Worm (Caenorhabditis elegans) whole organism, L1 larva: ENCODE data around the gene mvk-1.

ENCODE experiments used
- C04F5.9 ChIP-seq: sonication (generic microtip); optimal IDR thresholded peaks from 2 replicates; lab custom pipeline; 2016; ENCODE audit warnings: missing genetic modification characterization, missing compliant biosample characterization
- C16A3.4 ChIP-seq: fragments of 150-350 bp; optimal IDR thresholded peaks from 2 replicates; lab custom pipeline; 2014; ENCODE audit warnings: missing biosample characterization, missing genetic modification characterization
- aha-1 ChIP-seq: fragments of 150-350 bp; optimal IDR thresholded peaks from 2 replicates; lab custom pipeline; 2014; ENCODE audit warnings: missing biosample characterization, missing genetic modification characterization
- ama-1 ChIP-seq: fragments of 150-350 bp; optimal IDR thresholded peaks from 2 replicates; lab custom pipeline; 2014
- ceh-88 ChIP-seq: fragments of 200-800 bp; sonication (Bioruptor generic); IDR thresholded peaks from 2 replicates; pipeline ENCODE4 v1.3.6; 2022; ENCODE audit warnings: missing genetic modification characterization, missing compliant biosample characterization
- ceh-90 ChIP-seq: sonication (generic microtip); optimal IDR thresholded peaks from 2 replicates; lab custom pipeline; 2016; ENCODE audit warnings: missing genetic modification characterization, missing compliant biosample characterization
- lin-13 ChIP-seq: fragments of 150-350 bp; optimal IDR thresholded peaks from 2 replicates; lab custom pipeline; 2014; ENCODE audit warnings: missing biosample characterization, missing genetic modification reagents, missing genetic modification characterization
- mab-9 ChIP-seq: fragments of 200-800 bp; sonication (Bioruptor generic); IDR thresholded peaks from 2 replicates; pipeline ENCODE4 v1.3.6; 2022; ENCODE audit warnings: missing genetic modification reagents, missing genetic modification characterization, missing compliant biosample characterization
- mdl-1 ChIP-seq, 2 experiments: fragments of 150-350 bp; optimal IDR thresholded peaks; 2 replicates each; lab custom pipeline; 2014 to 2017; ENCODE audit warnings: missing biosample characterization in 2 of 2, missing genetic modification characterization in 2 of 2, inconsistent platforms in 1 of 2
- nhr-237 ChIP-seq: fragments of 150-350 bp; optimal IDR thresholded peaks from 2 replicates; lab custom pipeline; 2014; ENCODE audit warnings: missing biosample characterization, missing genetic modification characterization
- nhr-47 ChIP-seq: sonication (generic microtip); optimal IDR thresholded peaks from 2 replicates; lab custom pipeline; 2016; ENCODE audit warnings: mild to moderate bottlenecking, missing genetic modification characterization, moderate library complexity, missing compliant biosample characterization
- nhr-85 ChIP-seq: sonication (generic microtip); peaks from one replicate; lab custom pipeline; 2016; ENCODE audit warnings: missing genetic modification characterization, inconsistent platforms, missing compliant biosample characterization
- unc-130 ChIP-seq: fragments of 150-350 bp; optimal IDR thresholded peaks from 2 replicates; lab custom pipeline; 2017; ENCODE audit warnings: missing biosample characterization, missing genetic modification characterization, inconsistent platforms
- ztf-4 ChIP-seq: fragments of 150-350 bp; optimal IDR thresholded peaks from 2 replicates; lab custom pipeline; 2014; ENCODE audit warnings: missing biosample characterization, missing genetic modification characterization

DNA sequence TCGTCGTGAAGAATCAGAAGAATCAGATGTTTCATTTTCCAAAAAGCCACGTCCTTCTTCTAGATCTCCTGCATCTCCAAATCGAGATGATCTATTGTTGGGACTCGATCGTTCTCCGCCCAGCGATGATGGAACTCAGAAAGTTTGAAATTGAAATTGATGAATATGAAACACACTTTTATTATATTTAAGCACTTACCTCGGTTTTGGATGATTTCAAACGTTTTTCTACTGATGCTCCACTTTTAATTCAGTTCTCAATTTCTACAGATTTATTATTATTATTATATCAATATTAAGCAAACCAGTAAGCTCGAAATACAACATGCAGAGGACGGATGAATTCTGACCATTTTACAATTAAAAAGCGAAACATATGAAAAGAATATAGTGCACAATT, 18.5 kb upstream of the mvk-1 start:
- no peak for TF ChIP-seq nhr-85 (tag; lab: Kevin White, UChicago)
- no peak for TF ChIP-seq ztf-4
- no peak for TF ChIP-seq ceh-88
- no peak for TF ChIP-seq ceh-90 (tag; lab: Kevin White, UChicago)
- no peak for TF ChIP-seq aha-1 (tag; lab: Kevin White, UChicago)
- no peak for TF ChIP-seq lin-13 (GFP tag; lab: Kevin White, UChicago)
- TF ChIP-seq ama-1 = no peak
- TF ChIP-seq C04F5.9 = no peak
- no peak for TF ChIP-seq nhr-237 (tag; lab: Kevin White, UChicago)
- no peak for TF ChIP-seq mdl-1 (tag; optimal IDR thresholded peaks at IDR 0.05; lab: Kevin White, UChicago)
- TF ChIP-seq unc-130 (tag; lab: Kevin White, UChicago) = no peak
- TF ChIP-seq mab-9 (GFP tag; lab: Robert Waterston, UW) = no peak
- TF ChIP-seq nhr-47 = no peak
- TF ChIP-seq C16A3.4 (tag; lab: Kevin White, UChicago) = no peak
